Worm (Caenorhabditis elegans) whole organism, mixed stage, embryonic: ENCODE data around the gene nhr-142.

ENCODE experiments used
- M03D4.4 ChIP-seq: sonication (generic microtip); optimal IDR thresholded peaks from 2 replicates; lab custom pipeline; 2017; ENCODE audit warnings: mild to moderate bottlenecking, missing genetic modification characterization, missing compliant biosample characterization
- blmp-1 ChIP-seq: fragments of 150-350 bp; optimal IDR thresholded peaks from 2 replicates; lab custom pipeline; 2014; ENCODE audit warnings: missing biosample characterization, missing genetic modification characterization
- ceh-39 ChIP-seq: fragments of 150-350 bp; optimal IDR thresholded peaks from 2 replicates; lab custom pipeline; 2014; ENCODE audit warnings: missing biosample characterization, missing genetic modification characterization
- ceh-43 ChIP-seq: fragments of 200-800 bp; sonication (Bioruptor generic); optimal IDR thresholded peaks from 2 replicates; lab custom pipeline; 2018; ENCODE audit warnings: mild to moderate bottlenecking, missing genetic modification characterization, moderate library complexity, missing compliant biosample characterization
- ceh-83 ChIP-seq: fragments of 200-800 bp; sonication (Bioruptor generic); optimal IDR thresholded peaks from 2 replicates; lab custom pipeline; 2018; ENCODE audit warnings: mild to moderate bottlenecking, missing genetic modification characterization, missing compliant biosample characterization
- ces-1 ChIP-seq: fragments of 150-350 bp; optimal IDR thresholded peaks from 2 replicates; lab custom pipeline; 2014; ENCODE audit warnings: missing biosample characterization, missing genetic modification reagents, missing genetic modification characterization
- cnd-1 ChIP-seq: fragments of 200-800 bp; sonication (Bioruptor generic); optimal IDR thresholded peaks from 2 replicates; lab custom pipeline; 2018; ENCODE audit warnings: mild to moderate bottlenecking, missing genetic modification characterization, missing compliant biosample characterization
- drap-1 ChIP-seq: fragments of 200-800 bp; sonication (Bioruptor generic); optimal IDR thresholded peaks from 3 replicates; lab custom pipeline; 2018; ENCODE audit warnings: mild to moderate bottlenecking, missing genetic modification characterization, missing compliant biosample characterization
- elt-1 ChIP-seq: sonication (generic microtip); optimal IDR thresholded peaks from 2 replicates; lab custom pipeline; 2017; ENCODE audit warnings: missing genetic modification characterization, mild to moderate bottlenecking, missing compliant biosample characterization, antibody characterized with exemption, moderate library complexity, borderline replicate concordance; ENCODE audit not compliant: insufficient read depth
- elt-3 ChIP-seq: fragments of 150-350 bp; optimal IDR thresholded peaks from 2 replicates; lab custom pipeline; 2014; ENCODE audit warnings: missing biosample characterization, missing genetic modification characterization
- ham-2 ChIP-seq: fragments of 200-800 bp; sonication (Bioruptor generic); optimal IDR thresholded peaks from 2 replicates; lab custom pipeline; 2018; ENCODE audit warnings: mild to moderate bottlenecking, missing genetic modification characterization, missing compliant biosample characterization
- lin-13 ChIP-seq: fragments of 150-350 bp; optimal IDR thresholded peaks from 2 replicates; lab custom pipeline; 2014; ENCODE audit warnings: missing biosample characterization, missing genetic modification characterization
- lin-32 ChIP-seq: fragments of 200-800 bp; sonication (Bioruptor generic); optimal IDR thresholded peaks from 2 replicates; lab custom pipeline; 2018; ENCODE audit warnings: mild to moderate bottlenecking, missing genetic modification characterization, missing compliant biosample characterization
- lsy-2 ChIP-seq: fragments of 150-350 bp; optimal IDR thresholded peaks from 2 replicates; lab custom pipeline; 2014; ENCODE audit warnings: missing biosample characterization, missing genetic modification characterization
- mab-5 ChIP-seq: fragments of 150-350 bp; optimal IDR thresholded peaks from 2 replicates; lab custom pipeline; 2014; ENCODE audit warnings: missing biosample characterization, missing genetic modification characterization
- mep-1 ChIP-seq: fragments of 150-350 bp; optimal IDR thresholded peaks from 2 replicates; lab custom pipeline; 2017; ENCODE audit warnings: missing biosample characterization, missing genetic modification reagents, missing genetic modification characterization, inconsistent platforms
- mls-2 ChIP-seq: sonication (generic microtip); optimal IDR thresholded peaks from 2 replicates; lab custom pipeline; 2016; ENCODE audit warnings: mild to moderate bottlenecking, missing genetic modification characterization, moderate library complexity, missing compliant biosample characterization
- nhr-2 ChIP-seq: fragments of 150-350 bp; optimal IDR thresholded peaks from 2 replicates; lab custom pipeline; 2014; ENCODE audit warnings: missing biosample characterization, missing genetic modification characterization
- nhr-237 ChIP-seq: fragments of 150-350 bp; optimal IDR thresholded peaks from 2 replicates; lab custom pipeline; 2014; ENCODE audit warnings: missing biosample characterization, missing genetic modification characterization
- nhr-28 ChIP-seq: fragments of 150-350 bp; optimal IDR thresholded peaks from 2 replicates; lab custom pipeline; 2014; ENCODE audit warnings: missing biosample characterization, missing genetic modification characterization
- nhr-76 ChIP-seq: sonication (generic microtip); optimal IDR thresholded peaks from 2 replicates; lab custom pipeline; 2017; ENCODE audit warnings: missing biosample characterization, missing genetic modification characterization
- pha-4 ChIP-seq: fragments of 150-350 bp; optimal IDR thresholded peaks from 2 replicates; lab custom pipeline; 2018; ENCODE audit warnings: missing biosample characterization, missing genetic modification reagents, missing genetic modification characterization
- sem-2 ChIP-seq: fragments of 200-800 bp; sonication (Bioruptor generic); optimal IDR thresholded peaks from 2 replicates; lab custom pipeline; 2018; ENCODE audit warnings: mild to moderate bottlenecking, missing genetic modification characterization, missing compliant biosample characterization
- snpc-4 ChIP-seq: fragments of 150-350 bp; optimal IDR thresholded peaks from 2 replicates; lab custom pipeline; 2014; ENCODE audit warnings: missing biosample characterization, missing genetic modification characterization
- tbx-8 ChIP-seq: fragments of 200-800 bp; sonication (Bioruptor generic); optimal IDR thresholded peaks from 2 replicates; lab custom pipeline; 2018; ENCODE audit warnings: mild to moderate bottlenecking, missing genetic modification characterization, moderate library complexity, missing compliant biosample characterization
- unc-120 ChIP-seq: sonication (generic microtip); optimal IDR thresholded peaks from 2 replicates; lab custom pipeline; 2017; ENCODE audit warnings: missing genetic modification characterization, missing compliant biosample characterization; ENCODE audit not compliant: poor library complexity, severe bottlenecking
- unc-62 ChIP-seq: fragments of 150-350 bp; optimal IDR thresholded peaks from 2 replicates; lab custom pipeline; 2014; ENCODE audit warnings: missing biosample characterization, missing genetic modification reagents, missing genetic modification characterization
- zip-8 ChIP-seq: fragments of 150-350 bp; optimal IDR thresholded peaks from 2 replicates; lab custom pipeline; 2014; ENCODE audit warnings: missing biosample characterization, missing genetic modification characterization
- ztf-11 ChIP-seq: fragments of 150-350 bp; optimal IDR thresholded peaks from 2 replicates; lab custom pipeline; 2014; ENCODE audit warnings: missing biosample characterization, missing genetic modification characterization

Gene nhr-142

DNA sequence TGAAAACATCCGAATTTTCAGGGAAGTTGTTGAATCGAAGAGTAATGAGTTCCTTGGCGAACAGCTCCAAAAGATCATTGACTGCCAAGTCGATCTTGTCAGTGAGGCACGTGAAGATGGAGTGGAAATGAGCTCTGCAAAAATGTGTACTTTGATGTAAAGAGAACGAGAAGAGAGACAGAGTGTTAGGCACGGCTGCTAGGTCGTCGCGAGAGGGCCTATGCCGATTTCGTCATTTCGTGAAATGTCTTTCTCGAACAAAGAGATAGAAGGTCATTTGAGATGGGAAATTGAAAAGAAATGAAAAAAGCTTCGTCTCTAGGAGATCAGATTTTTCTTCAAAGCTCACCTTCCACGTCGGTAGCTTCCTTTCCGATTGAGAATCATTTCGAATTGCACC, 10.4 kb downstream of the nhr-142 start:
- TF ChIP-seq snpc-4 (tag; lab: Kevin White, UChicago) (no peak), elt-1 (tag; lab: Kevin White, UChicago) (no peak), ces-1 (GFP tag; lab: Kevin White, UChicago) (no peak), ceh-43 (GFP tag; lab: Kevin White, UChicago) (no peak), lsy-2 (no peak), pha-4 (tag; lab: Kevin White, UChicago) (no peak)

DNA sequence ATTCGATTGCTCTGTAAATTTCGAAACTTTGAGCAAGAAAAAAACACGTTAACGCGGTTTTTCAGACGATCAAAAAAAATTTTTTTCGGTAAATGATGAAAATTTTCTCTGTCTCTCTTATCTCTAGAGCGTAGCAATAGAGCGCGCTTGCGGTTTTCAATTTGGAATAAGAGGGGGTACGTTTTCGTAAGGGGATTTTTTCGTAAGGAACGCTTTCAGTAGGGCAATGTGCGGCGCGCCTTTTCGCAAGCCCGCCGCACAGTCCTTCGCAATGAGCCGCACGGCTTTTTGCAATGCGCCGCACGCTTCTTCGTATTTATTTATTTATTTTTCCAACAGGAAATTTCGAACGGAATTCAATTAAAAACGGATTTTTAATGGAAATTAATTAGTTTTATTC, 13.4 kb downstream of the nhr-142 start, which contains the start of gene F44E7.4:
Gene F44E7.4 (minus strand): TSS at position 13 of the 400 bp plus-strand sequence.
- TF ChIP-seq lin-13 (tag; lab: Kevin White, UChicago), result peak; percentile 18
- peak; percentile 61 for TF ChIP-seq mep-1 (tag; lab: Kevin White, UChicago)
- TF ChIP-seq lsy-2, result peak; percentile 43
- peak; percentile 7 for TF ChIP-seq unc-120 (tag; lab: Kevin White, UChicago)

DNA sequence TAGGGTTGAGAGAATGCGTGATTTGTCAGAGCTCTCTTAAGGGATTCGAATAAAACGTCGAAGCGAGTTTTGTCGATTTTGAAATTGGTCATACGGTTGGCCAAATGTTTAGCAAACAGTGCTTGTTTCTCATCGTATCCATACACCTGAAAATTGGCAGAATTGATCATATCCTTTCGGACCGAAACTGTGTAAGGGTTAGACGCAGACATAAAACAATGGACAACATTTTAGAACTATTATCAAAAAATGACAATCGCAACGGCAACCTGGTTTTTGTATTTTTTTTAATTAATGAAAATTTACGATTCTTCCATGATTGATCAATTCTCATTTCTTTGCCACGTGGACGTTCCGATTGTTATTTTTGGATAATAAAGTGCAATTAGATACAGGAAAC, 16.2 kb downstream of the nhr-142 start:
- TF ChIP-seq nhr-76, result no peak
- no peak for TF ChIP-seq unc-62 (GFP tag; lab: Kevin White, UChicago)
- no peak for TF ChIP-seq ham-2 (GFP tag; lab: Kevin White, UChicago)
- no peak for TF ChIP-seq elt-3
- TF ChIP-seq drap-1 (GFP tag; lab: Kevin White, UChicago), result no peak
- TF ChIP-seq pha-4 (tag; lab: Kevin White, UChicago), result no peak
- TF ChIP-seq sem-2 (GFP tag; lab: Kevin White, UChicago), result no peak
- no peak for TF ChIP-seq ztf-11
- TF ChIP-seq mab-5 (tag; lab: Kevin White, UChicago), result no peak
- no peak for TF ChIP-seq elt-1 (tag; lab: Kevin White, UChicago)
- no peak for TF ChIP-seq lsy-2
- no peak for TF ChIP-seq ceh-43 (GFP tag; lab: Kevin White, UChicago)
- TF ChIP-seq nhr-237, result no peak
- no peak for TF ChIP-seq cnd-1 (tag; lab: Kevin White, UChicago)
- TF ChIP-seq ceh-39, result no peak
- no peak for TF ChIP-seq zip-8 (tag; lab: Kevin White, UChicago)
- TF ChIP-seq nhr-2 (tag; lab: Kevin White, UChicago), result no peak
- no peak for TF ChIP-seq ceh-83 (GFP tag; lab: Kevin White, UChicago)
- no peak for TF ChIP-seq M03D4.4
- no peak for TF ChIP-seq unc-120 (tag; lab: Kevin White, UChicago)

DNA sequence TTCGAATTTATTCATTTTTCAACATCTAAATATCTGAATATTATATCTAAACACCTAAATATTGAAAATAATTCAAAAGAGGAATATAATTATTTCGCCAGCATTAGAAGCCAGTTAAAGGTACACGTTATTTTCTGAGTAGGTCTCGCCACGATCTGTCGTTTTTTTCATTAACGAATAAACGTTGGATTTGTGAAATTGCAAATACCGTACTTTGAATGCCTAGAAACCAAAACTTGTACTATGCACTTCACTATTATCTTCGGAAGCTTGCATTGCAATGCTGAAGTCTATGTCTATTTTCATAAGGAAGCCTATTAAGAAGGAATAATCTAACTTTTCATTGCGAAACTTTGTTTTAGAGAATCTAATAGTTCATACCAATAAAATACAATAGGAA, 17.9 kb downstream of the nhr-142 start:
- no peak for TF ChIP-seq snpc-4 (tag; lab: Kevin White, UChicago)
- TF ChIP-seq mls-2 (tag; lab: Kevin White, UChicago), result no peak
- no peak for TF ChIP-seq cnd-1 (tag; lab: Kevin White, UChicago)
- TF ChIP-seq elt-1 (tag; lab: Kevin White, UChicago), result no peak
- TF ChIP-seq ceh-39, result no peak
- no peak for TF ChIP-seq M03D4.4
- no peak for TF ChIP-seq ceh-43 (GFP tag; lab: Kevin White, UChicago)
- no peak for TF ChIP-seq ham-2 (GFP tag; lab: Kevin White, UChicago)
- TF ChIP-seq ztf-11, result no peak
- no peak for TF ChIP-seq pha-4 (tag; lab: Kevin White, UChicago)

DNA sequence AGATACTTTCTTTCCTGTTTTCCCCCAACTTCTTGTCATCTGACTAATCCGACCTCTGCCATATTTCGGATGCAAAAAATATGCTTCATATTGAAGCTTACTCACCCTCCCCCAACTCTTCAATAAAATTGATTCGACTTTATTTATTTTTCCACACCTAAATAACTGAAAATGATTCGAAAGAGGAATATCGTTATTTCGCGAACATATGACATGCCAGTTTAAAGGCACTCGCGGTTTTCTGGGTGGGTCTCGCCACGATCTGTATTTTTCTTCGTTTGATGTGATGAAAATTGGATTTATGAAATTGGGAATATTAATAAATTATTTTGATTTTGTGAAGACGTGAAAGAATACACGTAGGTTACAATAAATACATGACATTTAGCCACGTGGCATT, 18.7 kb downstream of the nhr-142 start, which contains the start of gene F44E7.3:
Gene F44E7.3 (plus strand): TSS at position 319 of the 400 bp plus-strand sequence.
- TF ChIP-seq nhr-237 (no peak), ztf-11 (no peak), nhr-28 (tag; lab: Kevin White, UChicago) (no peak), pha-4 (tag; lab: Kevin White, UChicago) (no peak)
- TF ChIP-seq, all 35 proteins: peak for 0

DNA sequence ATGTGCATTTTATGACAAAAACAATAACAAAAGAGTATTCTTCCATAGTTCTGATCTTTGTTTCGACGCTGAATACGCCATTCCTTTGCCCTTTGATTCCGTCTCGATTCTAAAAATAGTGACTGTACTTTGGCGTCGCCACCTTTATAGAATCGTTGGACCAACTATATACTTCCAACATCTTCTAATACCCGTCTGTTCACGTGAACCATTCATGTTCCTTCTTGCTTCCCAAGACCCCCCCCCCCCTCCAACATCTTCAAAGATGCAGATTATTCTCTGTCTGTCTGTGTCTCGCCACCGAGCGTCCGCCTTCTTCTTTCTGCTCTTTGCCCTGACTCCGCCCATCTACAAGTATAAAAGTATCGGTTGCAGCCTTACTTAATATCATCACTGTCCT, 20.4 kb downstream of the nhr-142 start:
- no peak for TF ChIP-seq mab-5 (tag; lab: Kevin White, UChicago)
- no peak for TF ChIP-seq mep-1 (tag; lab: Kevin White, UChicago)

DNA sequence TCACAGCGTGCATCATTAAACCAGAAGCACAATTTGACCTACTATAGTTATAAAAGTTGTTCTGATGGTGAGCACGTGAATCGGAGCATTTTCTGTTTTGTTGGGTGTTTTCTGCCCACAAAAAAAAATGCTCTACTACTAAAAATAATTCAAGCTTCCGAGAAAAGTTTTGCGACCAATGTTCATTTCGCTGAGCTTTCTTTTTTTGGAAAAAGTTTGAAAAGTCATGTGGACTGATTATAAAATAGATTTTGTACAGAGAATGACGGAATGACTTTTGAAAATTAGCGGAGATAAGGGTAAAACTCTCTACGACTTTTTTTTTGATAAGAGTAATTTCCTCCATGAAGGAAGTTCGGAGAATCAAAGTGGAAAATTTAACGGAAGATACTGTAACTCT, 20.9 kb downstream of the nhr-142 start:
- TF ChIP-seq lsy-2 (no peak), nhr-2 (tag; lab: Kevin White, UChicago) (no peak), lin-32 (no peak), cnd-1 (tag; lab: Kevin White, UChicago) (no peak), ceh-83 (GFP tag; lab: Kevin White, UChicago) (no peak), M03D4.4 (no peak), mep-1 (tag; lab: Kevin White, UChicago) (no peak), ces-1 (GFP tag; lab: Kevin White, UChicago) (no peak), pha-4 (tag; lab: Kevin White, UChicago) (no peak), sem-2 (GFP tag; lab: Kevin White, UChicago) (no peak), tbx-8 (GFP tag; lab: Kevin White, UChicago) (no peak), nhr-76 (no peak), unc-62 (GFP tag; lab: Kevin White, UChicago) (no peak), blmp-1 (tag; lab: Kevin White, UChicago) (no peak), nhr-237 (no peak), ztf-11 (no peak), unc-120 (tag; lab: Kevin White, UChicago) (no peak)
- TF ChIP-seq, all 35 proteins: peak for 0
